Fruit fly (Drosophila melanogaster) S2 (cell line): Measurements from ENCODE around the gene CG12420.

Source experiments
- CG8478 ChIP-seq: fragments of >200 bp; optimal IDR thresholded peaks from 2 replicates; lab custom pipeline; 2018
- CTCF ChIP-seq, 2 experiments: fragments of >200 bp; optimal IDR thresholded peaks; 2 replicates each; lab custom pipeline; 2018

DNA sequence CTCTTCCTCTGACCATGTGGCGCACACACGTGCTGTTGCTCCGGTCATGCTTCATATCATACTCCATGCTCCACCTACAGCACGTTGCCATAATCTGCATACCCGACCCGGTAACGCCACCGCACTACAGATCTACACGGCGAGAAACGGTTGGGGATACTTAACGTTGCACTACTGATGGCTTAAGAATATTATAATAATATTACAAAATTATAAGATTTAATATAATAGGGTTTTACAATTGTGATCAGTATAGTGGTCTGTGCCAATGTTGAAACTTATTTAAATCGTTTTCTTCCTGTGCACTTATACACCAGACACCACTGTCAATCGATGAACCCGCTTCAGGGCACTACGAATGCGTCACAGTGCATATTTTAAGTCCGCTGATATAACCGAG lies 9.1 kb upstream of the CG12420 start:
- no peak for TF ChIP-seq CG8478 (lab: Kevin White, UChicago)
- TF ChIP-seq CTCF (optimal IDR thresholded peaks at IDR 0.05; lab: Kevin White, UChicago), result no peak
